Fruit fly (Drosophila melanogaster) Kc167 (cell line): Measurements from ENCODE around the gene sgl.

Experiments used
- Myc ChIP-seq: fragments of >200 bp; optimal IDR thresholded peaks from 2 replicates; lab custom pipeline; 2017; ENCODE audit warnings: missing external identifiers
- Sin3A ChIP-seq: fragments of >200 bp; optimal IDR thresholded peaks from 2 replicates; lab custom pipeline; 2018; ENCODE audit warnings: missing external identifiers
- h ChIP-seq: fragments of >200 bp; optimal IDR thresholded peaks from 3 replicates; lab custom pipeline; 2018; ENCODE audit warnings: missing external identifiers
- insv ChIP-seq: fragments of >200 bp; optimal IDR thresholded peaks from 3 replicates; lab custom pipeline; 2018; ENCODE audit warnings: missing external identifiers
- psq ChIP-seq: fragments of >200 bp; optimal IDR thresholded peaks from 2 replicates; lab custom pipeline; 2017; ENCODE audit warnings: missing external identifiers
- ttk ChIP-seq: sonication (Bioruptor generic); optimal IDR thresholded peaks from 2 replicates; lab custom pipeline; 2017; ENCODE audit warnings: missing external identifiers

The sgl gene

DNA sequence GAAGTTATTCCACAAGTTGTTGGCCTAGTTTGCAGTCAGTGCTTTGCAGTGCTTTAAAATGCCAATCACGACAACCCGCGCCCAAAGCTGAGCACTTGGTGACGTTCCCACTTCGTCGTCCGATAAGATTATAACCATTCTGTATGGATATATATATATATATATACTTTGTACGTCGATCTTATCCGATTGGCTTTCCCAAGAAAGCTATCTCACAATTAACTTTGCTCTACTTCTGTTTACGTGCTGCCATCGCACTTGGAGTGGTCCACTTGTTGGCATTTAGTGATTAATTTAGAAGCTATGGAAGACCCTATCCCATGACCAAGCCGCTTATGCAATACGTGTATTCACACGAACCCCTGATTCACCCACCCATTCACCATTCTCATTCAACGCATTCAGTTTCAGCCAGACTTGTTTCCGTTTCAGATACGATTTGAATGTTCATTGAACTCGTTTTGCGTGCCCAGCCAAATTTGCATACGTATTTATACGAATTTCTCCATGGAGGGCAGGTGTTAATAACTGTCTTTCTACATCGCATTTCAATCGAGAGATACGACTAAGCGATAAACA is 2.5 kb downstream of the sgl start:
- TF ChIP-seq Myc (lab: Kevin White, UChicago) = no peak
- TF ChIP-seq h (lab: Kevin White, UChicago) = no peak
- TF ChIP-seq Sin3A (lab: Kevin White, UChicago) = no peak
- no peak for TF ChIP-seq insv (lab: Kevin White, UChicago)
- no peak for TF ChIP-seq psq (lab: Kevin White, UChicago)

DNA sequence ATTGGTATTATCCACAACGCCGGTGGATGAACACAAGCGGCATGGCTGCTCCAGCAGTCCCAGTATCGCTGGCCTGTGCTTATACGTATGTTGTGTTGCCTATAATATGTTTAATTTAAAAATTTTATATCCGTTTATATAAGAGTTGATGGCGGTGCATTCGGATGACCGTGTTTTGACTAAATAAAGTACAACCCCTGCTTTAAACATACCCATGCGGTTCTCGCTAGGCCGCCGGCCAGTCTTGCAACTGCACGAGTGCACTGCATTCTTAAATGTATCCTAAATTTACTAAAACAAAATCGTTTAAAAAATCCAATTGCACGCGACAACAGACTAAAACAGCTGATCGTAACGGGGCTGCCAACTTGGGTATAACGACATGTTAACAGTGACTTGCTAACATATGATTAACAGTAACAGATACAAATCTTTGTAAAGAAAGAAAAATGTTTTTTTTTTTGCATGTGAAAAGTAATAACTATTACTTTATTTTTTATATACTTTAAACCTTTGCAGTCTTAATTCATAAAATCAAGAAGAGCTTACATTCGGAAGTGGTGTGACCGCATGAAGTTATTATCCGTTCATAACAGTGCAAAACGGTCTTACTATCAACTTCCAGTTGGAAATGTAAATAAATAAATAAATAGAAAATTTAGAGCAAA is 6.7 kb downstream of the sgl start, which contains the start of the genes Uqcc1 and Surf1:
Gene Uqcc1, minus strand, starts transcription at position 356 of the 668 bp plus-strand sequence.
Gene Surf1, plus strand, starts transcription at position 594 of the 668 bp plus-strand sequence.
- TF ChIP-seq h (lab: Kevin White, UChicago) (no peak), insv (lab: Kevin White, UChicago) (no peak), psq (lab: Kevin White, UChicago) (no peak), Myc (lab: Kevin White, UChicago) (no peak), Sin3A (lab: Kevin White, UChicago) (no peak), ttk (lab: Kevin White, UChicago) (no peak)

DNA sequence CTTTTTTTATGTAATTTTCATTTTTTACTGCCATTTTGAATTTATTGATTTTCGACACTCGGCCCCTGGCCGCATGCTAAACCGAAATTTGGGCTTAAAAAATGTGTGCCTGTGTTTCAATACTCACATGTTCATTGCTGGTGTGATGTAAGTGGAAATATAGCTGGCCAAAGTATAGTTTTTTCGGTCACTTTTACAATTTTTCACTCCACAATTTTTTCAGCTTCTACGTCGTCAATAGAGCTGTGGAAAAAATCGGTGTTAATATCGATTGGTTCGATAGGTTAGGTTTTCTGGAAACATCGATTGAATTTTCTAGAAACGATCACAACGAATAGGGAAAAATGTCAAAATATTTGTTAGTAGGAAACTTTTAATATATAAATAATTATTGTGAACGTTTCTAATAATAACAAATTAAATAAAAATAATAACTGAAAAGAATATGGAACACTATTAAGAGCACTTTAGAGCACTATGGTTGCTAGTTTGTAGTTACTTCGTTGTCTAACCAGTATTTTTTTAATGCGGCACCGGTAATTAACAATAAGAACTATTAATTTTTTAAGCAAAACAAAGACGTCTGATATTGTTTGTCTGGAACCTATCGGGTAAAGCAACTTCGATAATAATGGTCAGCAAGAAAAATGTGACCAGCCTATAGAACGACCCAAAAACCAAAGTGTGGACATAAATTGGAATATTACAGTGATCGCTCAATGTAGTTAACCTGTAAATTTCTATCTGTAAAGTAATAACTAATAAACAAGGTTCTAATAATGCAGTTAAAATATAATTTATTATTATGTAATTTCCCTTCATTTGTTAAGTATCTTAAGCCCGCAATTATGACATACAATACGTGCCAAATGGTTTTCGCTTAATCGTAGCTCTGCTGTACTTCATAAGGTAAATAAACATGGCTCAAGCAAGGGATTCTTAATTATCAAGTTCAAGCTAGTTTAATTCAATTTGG is 9.0 kb downstream of the sgl start, which contains the start of the genes CG10077 and CG9948:
Gene CG10077, minus strand, starts transcription at position 651 of the 976 bp plus-strand sequence.
Gene CG9948, plus strand, starts transcription at position 738 of the 976 bp plus-strand sequence.
- TF ChIP-seq insv (lab: Kevin White, UChicago) (no peak), h (lab: Kevin White, UChicago) (no peak), Sin3A (lab: Kevin White, UChicago) (no peak), ttk (lab: Kevin White, UChicago) (no peak), psq (lab: Kevin White, UChicago) (no peak), Myc (lab: Kevin White, UChicago) (no peak)

DNA sequence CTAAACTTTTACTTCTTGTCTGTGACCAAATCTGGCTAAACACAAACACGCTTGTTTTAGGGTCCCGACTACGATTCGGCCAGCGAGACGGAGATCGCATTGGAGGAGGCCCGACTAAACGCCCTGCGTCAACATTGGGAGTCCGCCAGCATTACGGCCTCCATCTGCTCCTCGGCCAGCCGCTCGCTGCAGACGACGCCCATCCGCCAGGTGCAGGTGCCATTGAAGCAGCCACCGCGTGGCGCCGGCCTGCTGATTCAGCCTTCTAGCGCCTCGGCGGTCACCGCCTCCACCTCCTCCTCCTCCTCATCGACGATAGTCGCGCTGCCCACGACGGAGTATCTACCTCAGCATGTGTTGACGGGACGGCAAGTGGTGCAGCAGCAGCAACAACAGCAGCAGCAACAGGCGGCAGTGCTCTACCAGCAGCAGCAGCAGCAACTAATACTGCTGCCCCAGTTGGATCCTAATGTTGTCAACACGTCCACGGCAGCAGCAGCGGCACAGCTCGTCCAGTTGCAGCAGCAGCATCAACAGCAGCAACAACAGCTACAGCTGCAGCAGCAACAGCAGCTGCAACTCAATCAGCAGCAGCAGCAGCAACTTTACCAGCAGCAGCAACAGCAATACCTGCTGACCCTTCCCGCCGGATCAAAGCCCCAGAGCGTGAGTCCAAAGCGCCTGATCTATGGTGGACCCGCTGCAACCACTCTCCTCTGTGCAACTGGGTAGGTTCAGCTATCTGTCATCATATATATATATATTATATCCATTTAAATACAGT is 17.2 kb downstream of the sgl start:
- TF ChIP-seq h (lab: Kevin White, UChicago) = no peak
- TF ChIP-seq Myc (lab: Kevin White, UChicago) = no peak

DNA sequence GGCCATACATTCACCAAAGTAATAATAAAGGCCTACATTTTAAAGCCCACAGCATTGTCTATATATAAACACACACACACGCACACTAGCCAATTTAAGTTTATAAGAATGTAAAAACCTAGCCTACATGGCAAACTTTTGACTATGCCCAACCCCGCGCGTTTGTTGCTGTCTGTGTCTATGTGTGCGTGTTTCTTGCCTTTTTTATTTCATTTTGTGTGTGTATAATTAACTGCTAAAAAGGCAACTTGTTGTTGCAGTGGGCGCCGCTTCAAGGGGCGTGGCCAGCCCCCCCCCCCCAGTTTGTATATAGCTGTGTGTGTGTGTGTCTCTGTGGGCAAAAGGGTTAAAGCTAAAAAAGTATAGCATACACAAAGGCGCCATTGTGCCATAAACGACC is 19.2 kb downstream of the sgl start:
- TF ChIP-seq psq (lab: Kevin White, UChicago) = no peak
- TF ChIP-seq Myc (lab: Kevin White, UChicago) = no peak
- no peak for TF ChIP-seq ttk (lab: Kevin White, UChicago)
- TF ChIP-seq insv (lab: Kevin White, UChicago) = no peak

DNA sequence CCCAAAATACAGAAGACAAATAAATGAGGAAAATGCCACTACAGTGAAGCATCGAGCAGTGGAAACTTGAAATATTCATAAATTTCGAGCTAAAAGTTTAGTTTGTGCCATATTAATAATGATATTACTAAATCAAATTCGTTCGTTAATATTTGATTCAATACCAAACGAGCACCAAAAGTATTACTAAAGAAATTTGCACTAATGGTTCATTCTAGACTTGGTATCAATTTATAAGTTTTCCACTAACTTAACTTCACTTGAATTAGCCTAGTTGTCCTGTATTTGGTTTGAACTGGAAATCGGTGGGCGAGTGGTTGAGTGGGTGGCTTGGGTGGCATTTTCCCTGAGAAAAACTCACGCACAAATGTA is 20.6 kb downstream of the sgl start:
- TF ChIP-seq Sin3A (lab: Kevin White, UChicago) = no peak
- TF ChIP-seq ttk (lab: Kevin White, UChicago) = no peak
- no peak for TF ChIP-seq h (lab: Kevin White, UChicago)
- no peak for TF ChIP-seq psq (lab: Kevin White, UChicago)
- TF ChIP-seq Myc (lab: Kevin White, UChicago) = no peak
- TF ChIP-seq insv (lab: Kevin White, UChicago) = no peak

DNA sequence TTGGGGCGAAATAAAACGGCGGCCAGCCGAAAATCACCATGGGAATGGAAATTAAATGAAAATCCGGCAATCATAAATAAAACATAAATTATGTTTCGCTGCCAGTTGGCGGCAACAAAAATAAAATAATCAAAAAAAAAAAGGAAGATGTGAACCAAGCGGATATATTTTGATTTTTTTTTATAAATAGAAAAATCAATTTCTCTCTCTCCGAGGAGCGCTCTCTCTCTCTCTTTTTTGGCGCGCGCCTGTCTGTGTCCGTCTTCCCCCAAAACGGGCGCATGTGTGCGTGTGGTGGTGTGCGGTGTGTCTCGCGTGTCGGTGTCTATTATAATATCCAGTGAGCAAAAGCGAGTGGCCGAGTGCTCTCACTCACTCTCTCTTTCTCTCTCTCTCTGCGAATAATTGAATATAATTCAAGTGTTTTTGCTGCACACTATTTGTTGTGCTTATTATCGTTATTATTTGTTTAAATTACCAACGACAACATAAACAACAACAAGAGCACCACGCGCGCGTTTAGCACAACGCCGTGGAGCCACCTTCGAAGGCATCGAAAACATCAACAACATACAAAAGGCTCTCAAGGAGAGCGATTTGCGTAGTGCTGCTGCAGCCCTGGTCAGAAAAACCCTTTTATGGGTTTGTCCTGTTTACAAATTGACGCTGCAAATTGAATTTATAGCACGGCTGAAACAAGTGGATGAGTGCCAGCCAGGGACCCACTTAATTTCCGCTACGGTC is 21.2 kb downstream of the sgl start:
- TF ChIP-seq Sin3A (lab: Kevin White, UChicago) = no peak

DNA sequence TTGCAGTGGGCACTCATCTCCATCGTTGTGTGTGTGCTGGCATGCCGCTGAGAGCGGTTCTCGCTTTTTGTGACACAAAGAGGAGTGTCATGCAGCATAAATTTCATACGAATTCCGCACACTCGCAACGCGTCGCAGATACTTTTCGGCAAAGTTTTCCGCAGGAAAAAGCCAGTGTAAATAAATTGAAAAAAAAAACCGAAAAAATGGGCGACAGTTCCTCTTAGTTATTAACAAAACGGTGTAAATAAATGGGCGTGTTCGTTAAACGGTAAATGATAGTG is 21.8 kb downstream of the sgl start, which contains the start of gene tow:
Gene tow, plus strand, starts transcription at position 26 of the 284 bp plus-strand sequence.
- TF ChIP-seq ttk (lab: Kevin White, UChicago) = no peak
- no peak for TF ChIP-seq insv (lab: Kevin White, UChicago)
- no peak for TF ChIP-seq h (lab: Kevin White, UChicago)
- TF ChIP-seq psq (lab: Kevin White, UChicago) = no peak

DNA sequence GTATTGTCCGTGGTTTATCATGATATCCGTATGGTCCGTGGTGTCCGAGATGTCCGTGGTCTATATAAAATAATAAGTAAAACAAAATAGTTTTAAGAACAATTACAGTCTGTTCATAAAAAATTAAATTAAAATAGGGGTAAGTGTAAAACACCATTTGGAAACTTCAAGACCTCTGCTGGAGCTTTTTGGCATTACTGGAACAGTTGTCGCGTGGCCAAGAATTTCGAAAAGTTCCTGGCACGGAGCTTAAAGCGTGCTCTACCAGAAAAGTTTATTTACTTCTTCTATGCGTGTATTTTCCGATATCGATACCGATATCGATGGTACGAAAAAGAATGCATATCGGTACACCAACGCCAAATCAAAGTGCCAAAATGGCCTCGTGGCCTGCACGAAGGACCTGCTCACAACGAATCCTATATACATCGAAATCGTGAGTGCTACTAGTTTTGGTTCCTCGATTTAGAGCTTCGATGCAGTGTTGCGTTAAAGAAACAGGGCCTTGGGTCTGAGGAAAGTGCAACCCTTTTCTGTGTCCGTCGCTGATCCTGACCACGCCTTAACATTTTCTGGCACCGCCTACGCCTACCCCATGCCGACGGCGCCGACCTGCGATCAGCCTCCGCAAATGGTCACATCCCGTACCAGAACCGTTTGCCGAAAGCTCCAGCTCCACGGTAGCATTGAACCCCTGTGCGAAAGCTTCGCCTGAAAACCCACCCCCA is 22.3 kb downstream of the sgl start:
- no peak for TF ChIP-seq Myc (lab: Kevin White, UChicago)

DNA sequence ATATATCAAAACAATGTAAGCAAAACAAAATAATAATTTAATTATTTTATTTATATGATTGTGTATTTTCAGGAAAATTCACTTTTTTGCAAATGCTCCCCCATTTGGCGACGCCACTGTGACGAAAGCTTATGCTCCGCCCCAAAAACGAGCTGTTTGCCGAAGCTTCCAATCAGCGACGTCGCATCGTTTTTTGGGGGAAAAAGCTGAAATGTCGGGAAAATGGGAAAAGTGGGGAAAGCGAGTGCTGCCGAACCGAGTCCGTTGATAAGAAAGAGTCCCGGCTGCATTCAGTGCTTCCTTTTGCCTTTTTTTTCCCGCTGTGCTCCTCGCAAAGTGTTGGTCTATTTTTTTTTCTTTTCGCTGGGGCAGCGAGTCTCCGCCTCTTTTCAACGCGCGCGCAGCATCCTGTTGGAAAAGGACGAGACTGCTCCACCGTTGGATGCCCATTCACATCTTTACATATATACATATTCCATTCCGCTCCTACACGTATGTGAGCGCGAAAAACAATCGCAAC is 29.7 kb downstream of the sgl start:
- TF ChIP-seq insv (lab: Kevin White, UChicago) (no peak), h (lab: Kevin White, UChicago) (no peak), psq (lab: Kevin White, UChicago) (no peak), Sin3A (lab: Kevin White, UChicago) (no peak), ttk (lab: Kevin White, UChicago) (no peak)
